Fruit fly (Drosophila melanogaster): Measurements from ENCODE around the gene CG14089.

The CG14089 gene

DNA sequence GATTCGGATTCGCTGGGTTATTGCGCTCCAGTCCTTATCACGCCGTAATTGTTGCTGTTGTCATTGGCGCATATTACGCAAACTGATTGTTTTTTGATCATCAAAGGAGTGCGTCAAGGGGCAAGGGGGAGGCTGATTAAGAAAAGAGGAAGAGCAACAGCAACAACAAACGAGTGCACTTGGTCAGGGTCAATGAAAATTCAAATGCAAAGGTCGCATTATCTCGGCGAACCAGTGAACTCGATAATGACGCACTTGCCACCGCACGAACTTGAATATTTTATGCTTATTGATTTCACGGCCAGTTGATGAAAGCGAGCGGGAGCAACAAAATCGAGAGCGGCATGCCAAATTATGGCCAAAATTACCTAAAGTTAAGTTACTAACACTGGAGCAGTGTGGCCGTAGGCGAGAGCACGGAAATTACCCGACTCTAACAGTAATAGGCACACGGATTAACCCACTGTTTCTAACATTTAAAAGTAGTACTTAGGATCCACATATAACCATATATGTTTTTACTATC, 20.3 kb downstream of the CG14089 start, which contains the start of gene nes (continued):
- TF ChIP-seq tll (GFP tag; optimal IDR thresholded peaks at IDR 0.05): no peak
- no peak for TF ChIP-seq Antp (GFP tag; optimal IDR thresholded peaks at IDR 0.05)
- TF ChIP-seq CG12942 (GFP tag; optimal IDR thresholded peaks at IDR 0.05): no peak
- TF ChIP-seq Deaf1 (tag; optimal IDR thresholded peaks at IDR 0.05): no peak
- no peak for TF ChIP-seq CG11504 (tag; optimal IDR thresholded peaks at IDR 0.05)
- no peak for TF ChIP-seq zen2 (GFP tag; IDR thresholded peaks at IDR 0.05; ENCODE audit: partially characterized antibody)
- no peak for TF ChIP-seq CG4282 (GFP tag; optimal IDR thresholded peaks at IDR 0.05)
- TF ChIP-seq prd (optimal IDR thresholded peaks at IDR 0.05): no peak
- no peak for TF ChIP-seq prd (GFP tag; IDR thresholded peaks at IDR 0.05)
- no peak for TF ChIP-seq Dp (GFP tag; optimal IDR thresholded peaks at IDR 0.05)
- TF ChIP-seq CG11093 (GFP tag; IDR thresholded peaks at IDR 0.05): no peak
- TF ChIP-seq grau (tag; optimal IDR thresholded peaks at IDR 0.05): no peak
- TF ChIP-seq hb (GFP tag; IDR thresholded peaks at IDR 0.05; ENCODE audit: partially characterized antibody): no peak
- no peak for TF ChIP-seq C15 (GFP tag; IDR thresholded peaks at IDR 0.05)
- TF ChIP-seq mam (GFP tag; optimal IDR thresholded peaks at IDR 0.05): peak; percentile 3
- no peak for TF ChIP-seq Dbx (GFP tag; IDR thresholded peaks at IDR 0.05)
- no peak for TF ChIP-seq CG6175 (GFP tag; IDR thresholded peaks at IDR 0.05)
- TF ChIP-seq Jarid2 (GFP tag; optimal IDR thresholded peaks at IDR 0.05): peak; percentile 17
- TF ChIP-seq ash1 (GFP tag; optimal IDR thresholded peaks at IDR 0.05): no peak
- no peak for TF ChIP-seq CG32767 (GFP tag; IDR thresholded peaks at IDR 0.05)
- no peak for TF ChIP-seq CG4854 (GFP tag; optimal IDR thresholded peaks at IDR 0.05)
- TF ChIP-seq CG8290 (GFP tag; optimal IDR thresholded peaks at IDR 0.05): no peak
- peak in 1 of 2 experiments; percentile 56 for TF ChIP-seq CG8290 (tag; optimal IDR thresholded peaks at IDR 0.05)
- no peak for TF ChIP-seq cad (GFP tag; optimal IDR thresholded peaks at IDR 0.05)
- no peak for TF ChIP-seq sqz (GFP tag; optimal IDR thresholded peaks at IDR 0.05)
- TF ChIP-seq ssp (GFP tag; IDR thresholded peaks at IDR 0.05): 0 out of 2 replicates have a peak, but pooled peaks have one; percentile 41
- TF ChIP-seq PHDP (tag; optimal IDR thresholded peaks at IDR 0.05): no peak
- TF ChIP-seq cwo (GFP tag; optimal IDR thresholded peaks at IDR 0.05): peak; percentile 56
- no peak for TF ChIP-seq CG4707 (GFP tag; optimal IDR thresholded peaks at IDR 0.05)
- no peak for TF ChIP-seq CG31388 (GFP tag; optimal IDR thresholded peaks at IDR 0.05)
- no peak for TF ChIP-seq Stat92E (GFP tag; optimal IDR thresholded peaks at IDR 0.05)
- TF ChIP-seq Eip74EF (GFP tag; optimal IDR thresholded peaks at IDR 0.05): no peak
- TF ChIP-seq CG33557 (GFP tag; optimal IDR thresholded peaks at IDR 0.05): no peak
- no peak for TF ChIP-seq CG3838 (GFP tag; optimal IDR thresholded peaks at IDR 0.05)
- TF ChIP-seq Atf6 (GFP tag; IDR thresholded peaks at IDR 0.05): peak; percentile 50; the same call in 1 of the 2 replicates
- no peak for TF ChIP-seq CG8478 (optimal IDR thresholded peaks at IDR 0.05)
- TF ChIP-seq ftz-f1 (GFP tag; optimal IDR thresholded peaks at IDR 0.05): peak; percentile 84
- TF ChIP-seq Vsx1 (GFP tag; optimal IDR thresholded peaks at IDR 0.05): no peak
- TF ChIP-seq Abd-B (GFP tag; optimal IDR thresholded peaks at IDR 0.05): peak; percentile 18
- TF ChIP-seq CG12236 (GFP tag; optimal IDR thresholded peaks at IDR 0.05): no peak
- TF ChIP-seq Fer2 (tag; optimal IDR thresholded peaks at IDR 0.05): no peak
- no peak for TF ChIP-seq CG11723 (GFP tag; optimal IDR thresholded peaks at IDR 0.05)
- TF ChIP-seq Neu2 (GFP tag; optimal IDR thresholded peaks at IDR 0.05; ENCODE audit: borderline replicate concordance): no peak
- TF ChIP-seq CG6683 (GFP tag; optimal IDR thresholded peaks at IDR 0.05): no peak
- TF ChIP-seq CG12071 (GFP tag; optimal IDR thresholded peaks at IDR 0.05): no peak
- TF ChIP-seq CG1602 (GFP tag; optimal IDR thresholded peaks at IDR 0.05): peak; percentile 10
- TF ChIP-seq Ssrp (tag; optimal IDR thresholded peaks at IDR 0.05): no peak
- no peak for TF ChIP-seq CG9727 (GFP tag; optimal IDR thresholded peaks at IDR 0.05)
- no peak for TF ChIP-seq fru (optimal IDR thresholded peaks at IDR 0.05)
- peak; percentile 58 for TF ChIP-seq CG34376 (GFP tag; optimal IDR thresholded peaks at IDR 0.05)
- TF ChIP-seq so (GFP tag; IDR thresholded peaks at IDR 0.05): no peak
